Fruit fly (Drosophila melanogaster) whole organism, embryonic: ENCODE data around the gene CG9662.

Experiments
- Ada2b ChIP-seq: fragments of 200-800 bp; sonication (Bioruptor generic); IDR thresholded peaks from 2 replicates; pipeline ENCODE4 v1.3.6; 2022; ENCODE audit warnings: missing biosample characterization, missing genetic modification characterization
- Atf3 ChIP-seq: fragments of 200-800 bp; sonication (Bioruptor generic); optimal IDR thresholded peaks from 3 replicates; lab custom pipeline; 2016; ENCODE audit warnings: missing biosample characterization, missing genetic modification characterization
- Bdp1 ChIP-seq: fragments of 200-800 bp; sonication (Bioruptor generic); optimal IDR thresholded peaks from 3 replicates; lab custom pipeline; 2016; ENCODE audit warnings: missing biosample characterization, missing genetic modification characterization
- CG10543 ChIP-seq: fragments of 200-800 bp; sonication (Bioruptor generic); optimal IDR thresholded peaks from 3 replicates; lab custom pipeline; 2017; ENCODE audit warnings: missing biosample characterization, mild to moderate bottlenecking, missing genetic modification characterization, moderate library complexity
- CG10654 ChIP-seq: fragments of 200-800 bp; sonication (Bioruptor generic); optimal IDR thresholded peaks from 2 replicates; lab custom pipeline; 2016; ENCODE audit warnings: missing biosample characterization, missing genetic modification characterization
- CG12659 ChIP-seq: fragments of 200-800 bp; sonication (Bioruptor generic); optimal IDR thresholded peaks from 3 replicates; lab custom pipeline; 2017; ENCODE audit warnings: mild to moderate bottlenecking, missing biosample characterization, missing genetic modification reagents, missing genetic modification characterization
- CG13296 ChIP-seq: fragments of 200-800 bp; sonication (Bioruptor generic); optimal IDR thresholded peaks from 3 replicates; lab custom pipeline; 2018; ENCODE audit warnings: missing biosample characterization, mild to moderate bottlenecking, missing genetic modification characterization
- CG14441 ChIP-seq: fragments of 200-800 bp; sonication (Bioruptor generic); IDR thresholded peaks from 2 replicates; pipeline ENCODE4 v1.3.6; 2022; ENCODE audit warnings: missing biosample characterization, missing genetic modification characterization
- CG15011 ChIP-seq: fragments of 200-800 bp; sonication (Bioruptor generic); optimal IDR thresholded peaks from 3 replicates; lab custom pipeline; 2018; ENCODE audit warnings: missing biosample characterization, mild to moderate bottlenecking, missing genetic modification characterization
- CG1647 ChIP-seq: fragments of 200-800 bp; sonication (Bioruptor generic); optimal IDR thresholded peaks from 3 replicates; lab custom pipeline; 2016; ENCODE audit warnings: missing biosample characterization, missing genetic modification characterization
- CG17359 ChIP-seq: fragments of 200-800 bp; sonication (Bioruptor generic); optimal IDR thresholded peaks from 3 replicates; lab custom pipeline; 2018; ENCODE audit warnings: missing biosample characterization, mild to moderate bottlenecking, missing genetic modification characterization, moderate library complexity
- CG17912 ChIP-seq: fragments of 200-800 bp; sonication (Bioruptor generic); optimal IDR thresholded peaks from 2 replicates; lab custom pipeline; 2018; ENCODE audit warnings: missing biosample characterization, mild to moderate bottlenecking, missing genetic modification characterization
- CG1832 ChIP-seq: fragments of 200-800 bp; sonication (Bioruptor generic); optimal IDR thresholded peaks from 2 replicates; lab custom pipeline; 2017; ENCODE audit warnings: missing biosample characterization, mild to moderate bottlenecking, missing genetic modification characterization, inconsistent platforms
- CG2120 ChIP-seq: fragments of 200-800 bp; sonication (Bioruptor generic); optimal IDR thresholded peaks from 3 replicates; lab custom pipeline; 2016; ENCODE audit warnings: missing biosample characterization, missing genetic modification characterization
- CG2202 ChIP-seq: fragments of 200-800 bp; sonication (Bioruptor generic); optimal IDR thresholded peaks from 2 replicates; lab custom pipeline; 2018; ENCODE audit warnings: missing biosample characterization, mild to moderate bottlenecking, missing genetic modification characterization
- CG32772 ChIP-seq: fragments of 200-800 bp; sonication (Bioruptor generic); IDR thresholded peaks from 2 replicates; pipeline ENCODE4 v1.3.6; 2022; ENCODE audit warnings: missing biosample characterization, missing genetic modification characterization
- CG3838 ChIP-seq: fragments of 200-800 bp; sonication (Bioruptor generic); optimal IDR thresholded peaks from 3 replicates; lab custom pipeline; 2016; ENCODE audit warnings: missing biosample characterization, missing genetic modification characterization
- CG4424 ChIP-seq: fragments of 200-800 bp; sonication (Bioruptor generic); optimal IDR thresholded peaks from 3 replicates; lab custom pipeline; 2016; ENCODE audit warnings: missing biosample characterization, missing genetic modification characterization
- CG4617 ChIP-seq: fragments of 200-800 bp; sonication (Bioruptor generic); optimal IDR thresholded peaks from 3 replicates; lab custom pipeline; 2016; ENCODE audit warnings: missing biosample characterization, missing genetic modification characterization, borderline replicate concordance
- CG6683 ChIP-seq: fragments of 200-800 bp; sonication (Bioruptor generic); optimal IDR thresholded peaks from 2 replicates; lab custom pipeline; 2017; ENCODE audit warnings: missing biosample characterization, mild to moderate bottlenecking, missing genetic modification characterization, missing genetic modification reagents
- CG6765 ChIP-seq: fragments of 200-800 bp; sonication (Bioruptor generic); optimal IDR thresholded peaks from 3 replicates; lab custom pipeline; 2017; ENCODE audit warnings: missing biosample characterization, mild to moderate bottlenecking, missing genetic modification characterization
- CG7357 ChIP-seq: fragments of 200-800 bp; sonication (Bioruptor generic); IDR thresholded peaks from 3 replicates; pipeline ENCODE4 v1.3.6; 2022; ENCODE audit warnings: missing biosample characterization, missing genetic modification characterization
- CG8924 ChIP-seq: fragments of 200-800 bp; optimal IDR thresholded peaks from 3 replicates; lab custom pipeline; 2019; ENCODE audit warnings: missing biosample characterization, mild to moderate bottlenecking, missing genetic modification characterization, moderate library complexity
- CG9215 ChIP-seq: fragments of 200-800 bp; sonication (Bioruptor generic); IDR thresholded peaks from 2 replicates; pipeline ENCODE4 v1.3.6; 2022; ENCODE audit warnings: missing biosample characterization, missing genetic modification characterization
- D19A ChIP-seq: fragments of 200-800 bp; optimal IDR thresholded peaks from 3 replicates; lab custom pipeline; 2019; ENCODE audit warnings: missing biosample characterization, mild to moderate bottlenecking, missing genetic modification characterization, moderate library complexity
- Doc3 ChIP-seq: fragments of 200-800 bp; sonication (Bioruptor generic); IDR thresholded peaks from 3 replicates; pipeline ENCODE4 v1.3.6; 2022; ENCODE audit warnings: missing biosample characterization, missing genetic modification characterization; ENCODE audit not compliant: partially characterized antibody
- Elba2 ChIP-seq: fragments of 200-800 bp; sonication (Bioruptor generic); optimal IDR thresholded peaks from 3 replicates; lab custom pipeline; 2016; ENCODE audit warnings: missing biosample characterization, missing genetic modification characterization
- H2.0 ChIP-seq: fragments of 200-800 bp; sonication (Bioruptor generic); IDR thresholded peaks from 2 replicates; pipeline ENCODE4 v1.3.6; 2022; ENCODE audit warnings: missing biosample characterization, missing genetic modification characterization
- HLH4C ChIP-seq: fragments of 200-800 bp; sonication (Bioruptor generic); IDR thresholded peaks from 3 replicates; pipeline ENCODE4 v1.3.6; 2022; ENCODE audit warnings: missing biosample characterization, missing genetic modification characterization; ENCODE audit not compliant: partially characterized antibody
- NK7.1 ChIP-seq: fragments of 200-800 bp; sonication (Bioruptor generic); optimal IDR thresholded peaks from 3 replicates; lab custom pipeline; 2016; ENCODE audit warnings: missing biosample characterization, missing genetic modification characterization
- Side ChIP-seq: fragments of 200-800 bp; sonication (Bioruptor generic); optimal IDR thresholded peaks from 2 replicates; lab custom pipeline; 2016; ENCODE audit warnings: missing biosample characterization, missing genetic modification characterization
- Taf1 ChIP-seq: fragments of 200-800 bp; sonication (Bioruptor generic); IDR thresholded peaks from 2 replicates; pipeline ENCODE4 v1.3.6; 2022; ENCODE audit warnings: missing biosample characterization, missing genetic modification characterization
- btn ChIP-seq: fragments of 200-800 bp; sonication (Bioruptor generic); optimal IDR thresholded peaks from 2 replicates; lab custom pipeline; 2016; ENCODE audit warnings: missing biosample characterization, missing genetic modification characterization
- corto ChIP-seq: fragments of 200-800 bp; sonication (Bioruptor generic); optimal IDR thresholded peaks from 2 replicates; lab custom pipeline; 2016; ENCODE audit warnings: missing biosample characterization, mild to moderate bottlenecking, missing genetic modification characterization, moderate library complexity
- crc ChIP-seq: fragments of 200-800 bp; sonication (Bioruptor generic); optimal IDR thresholded peaks from 2 replicates; lab custom pipeline; 2016; ENCODE audit warnings: missing biosample characterization, missing genetic modification characterization
- crp ChIP-seq, 2 experiments: fragments of 200-800 bp; sonication (Bioruptor generic); optimal IDR thresholded peaks; 2 replicates in 1 of 2; 3 replicates in 1 of 2; lab custom pipeline; 2017; ENCODE audit warnings: missing biosample characterization in 2 of 2, missing genetic modification characterization in 2 of 2, mild to moderate bottlenecking in 1 of 2, moderate library complexity in 1 of 2
- dm ChIP-seq: fragments of 200-800 bp; sonication (Bioruptor generic); optimal IDR thresholded peaks from 3 replicates; lab custom pipeline; 2016; ENCODE audit warnings: missing biosample characterization, missing genetic modification characterization
- dmrt99B ChIP-seq: fragments of 200-800 bp; sonication (Bioruptor generic); optimal IDR thresholded peaks from 2 replicates; lab custom pipeline; 2018; ENCODE audit warnings: missing biosample characterization, mild to moderate bottlenecking, missing genetic modification characterization, moderate library complexity
- fd64A ChIP-seq: fragments of 200-800 bp; sonication (Bioruptor generic); optimal IDR thresholded peaks from 3 replicates; lab custom pipeline; 2018; ENCODE audit warnings: missing biosample characterization, mild to moderate bottlenecking, missing genetic modification characterization
- ftz-f1 ChIP-seq: fragments of 200-800 bp; sonication (Bioruptor generic); optimal IDR thresholded peaks from 2 replicates; lab custom pipeline; 2016; ENCODE audit warnings: missing biosample characterization, missing genetic modification characterization
- gfzf ChIP-seq: fragments of 200-800 bp; sonication (Bioruptor generic); optimal IDR thresholded peaks from 2 replicates; lab custom pipeline; 2016; ENCODE audit warnings: missing biosample characterization, mild to moderate bottlenecking, missing genetic modification characterization, moderate library complexity
- ham ChIP-seq: fragments of 200-800 bp; sonication (Bioruptor generic); IDR thresholded peaks from 2 replicates; pipeline ENCODE4 v1.3.6; 2022; ENCODE audit warnings: missing biosample characterization, missing genetic modification characterization
- hth ChIP-seq: fragments of >200 bp; optimal IDR thresholded peaks from 2 replicates; lab custom pipeline; 2017; ENCODE audit warnings: inconsistent platforms
- insv ChIP-seq, 2 experiments: fragments of 200-800 bp; sonication (Bioruptor generic); optimal IDR thresholded peaks; 3 replicates each; lab custom pipeline; 2016 to 2018; ENCODE audit warnings: missing biosample characterization in 2 of 2, missing genetic modification characterization in 2 of 2
- knrl ChIP-seq: fragments of 200-800 bp; sonication (Bioruptor generic); IDR thresholded peaks from 3 replicates; pipeline ENCODE4 v1.3.6; 2022; ENCODE audit warnings: missing biosample characterization, missing genetic modification characterization; ENCODE audit not compliant: partially characterized antibody
- lab ChIP-seq: fragments of 200-800 bp; sonication (Bioruptor generic); optimal IDR thresholded peaks from 3 replicates; lab custom pipeline; 2017; ENCODE audit warnings: missing biosample characterization, missing genetic modification characterization, mild to moderate bottlenecking, moderate library complexity, missing genetic modification reagents
- lilli ChIP-seq: fragments of 200-800 bp; sonication (Bioruptor generic); optimal IDR thresholded peaks from 3 replicates; lab custom pipeline; 2016; ENCODE audit warnings: missing biosample characterization, missing genetic modification characterization
- lov ChIP-seq, 2 experiments: fragments of 200-800 bp in 1 of 2; fragments of >200 bp in 1 of 2; sonication (Bioruptor generic) in 1 of 2; IDR thresholded peaks in 1 of 2; optimal IDR thresholded peaks in 1 of 2; 2 replicates in 1 of 2; 3 replicates in 1 of 2; pipeline versions ENCODE4 v1.3.6 to Lab custom; 2017 to 2022; ENCODE audit warnings: missing biosample characterization in 1 of 2, missing genetic modification characterization in 1 of 2
- odd ChIP-seq: fragments of 200-800 bp; sonication (Bioruptor generic); optimal IDR thresholded peaks from 2 replicates; lab custom pipeline; 2017; ENCODE audit warnings: missing biosample characterization, mild to moderate bottlenecking, missing genetic modification characterization
- slbo ChIP-seq: fragments of 200-800 bp; sonication (Bioruptor generic); IDR thresholded peaks from 2 replicates; pipeline ENCODE4 v1.3.6; 2022; ENCODE audit warnings: missing biosample characterization, missing genetic modification characterization
- tup ChIP-seq: fragments of 200-800 bp; sonication (Bioruptor generic); optimal IDR thresholded peaks from 2 replicates; lab custom pipeline; 2016; ENCODE audit warnings: missing biosample characterization, mild to moderate bottlenecking, missing genetic modification characterization, moderate library complexity

The CG9662 gene

dm6 chr2L:3373242-3373641 is 3.3 kb downstream of the CG9662 start, which contains the start of gene GramD1B (continued):
- TF ChIP-seq fd64A (GFP tag; lab: Kevin White, UChicago) (no peak), CG10654 (GFP tag; lab: Kevin White, UChicago) (no peak), H2.0 (GFP tag; lab: Robert Waterston, UW) (no peak), Doc3 (GFP tag; lab: Robert Waterston, UW) (no peak), CG2120 (GFP tag; lab: Kevin White, UChicago) (peak; percentile 53), CG17912 (GFP tag; lab: Kevin White, UChicago) (peak; percentile 35), HLH4C (GFP tag; lab: Robert Waterston, UW) (no peak), CG13296 (no peak), CG9215 (GFP tag; lab: Robert Waterston, UW) (no peak), CG1647 (no peak), insv (GFP tag; optimal IDR thresholded peaks at IDR 0.05; lab: Kevin White, UChicago) (no peak), CG1832 (GFP tag; lab: Kevin White, UChicago) (no peak), odd (no peak), Taf1 (no peak), CG15011 (GFP tag; lab: Kevin White, UChicago) (no peak), Side (GFP tag; lab: Kevin White, UChicago) (peak; percentile 6), Ada2b (no peak), crp (GFP tag; optimal IDR thresholded peaks at IDR 0.05; lab: Kevin White, UChicago) (no peak), lov (optimal IDR thresholded peaks at IDR 0.05; lab: Kevin White, UChicago) (no peak), lov (GFP tag; IDR thresholded peaks at IDR 0.05; lab: Robert Waterston, UW) (no peak), CG7357 (GFP tag; lab: Robert Waterston, UW) (no peak), CG17359 (no peak), gfzf (peak; percentile 92), CG8924 (peak; percentile 51), Bdp1 (GFP tag; lab: Kevin White, UChicago) (no peak), CG2202 (no peak), tup (GFP tag; lab: Kevin White, UChicago) (no peak), CG6765 (GFP tag; lab: Kevin White, UChicago) (no peak), crc (GFP tag; lab: Kevin White, UChicago) (no peak), NK7.1 (GFP tag; lab: Kevin White, UChicago) (no peak), CG14441 (no peak), corto (GFP tag; lab: Kevin White, UChicago) (no peak), CG4424 (GFP tag; lab: Kevin White, UChicago) (peak; percentile 5), CG3838 (no peak), D19A (no peak), CG12659 (GFP tag; lab: Kevin White, UChicago) (peak; percentile 56), dmrt99B (tag; lab: Kevin White, UChicago) (no peak), CG4617 (GFP tag; lab: Kevin White, UChicago) (peak; percentile 83), CG32772 (GFP tag; lab: Robert Waterston, UW) (no peak), ftz-f1 (no peak), lilli (GFP tag; lab: Kevin White, UChicago) (no peak), slbo (no peak), CG6683 (GFP tag; lab: Kevin White, UChicago) (no peak), CG10543 (GFP tag; lab: Kevin White, UChicago) (no peak), ham (GFP tag; lab: Robert Waterston, UW) (no peak), Elba2 (GFP tag; lab: Kevin White, UChicago) (no peak), dm (GFP tag; lab: Kevin White, UChicago) (no peak), Atf3 (GFP tag; lab: Kevin White, UChicago) (no peak), knrl (GFP tag; lab: Robert Waterston, UW) (no peak; the same call in 2 of the 3 replicates), btn (GFP tag; lab: Kevin White, UChicago) (no peak), lab (no peak), hth (no peak)
